Worm (Caenorhabditis elegans) whole organism, midembryonic: ENCODE measurements around the gene C44C10.12.

Source experiments
- flt-1 ChIP-seq: fragments of 200-800 bp; sonication (Bioruptor generic); IDR thresholded peaks from 2 replicates; pipeline ENCODE4 v1.3.6; 2022; ENCODE audit warnings: missing genetic modification characterization, missing compliant biosample characterization
- klf-2 ChIP-seq: fragments of 200-800 bp; sonication (Bioruptor generic); conservative IDR thresholded peaks from 2 replicates; pipeline ENCODE4 v1.3.6; 2022; ENCODE audit warnings: missing genetic modification reagents, missing genetic modification characterization, missing compliant biosample characterization
- med-1 ChIP-seq: sonication (generic microtip); optimal IDR thresholded peaks from 2 replicates; lab custom pipeline; 2017; ENCODE audit warnings: missing genetic modification characterization, mild to moderate bottlenecking, missing compliant biosample characterization, antibody characterized with exemption, missing genetic modification reagents; ENCODE audit not compliant: insufficient read depth
- ref-1 ChIP-seq: fragments of 200-800 bp; sonication (Bioruptor generic); conservative IDR thresholded peaks from 2 replicates; pipeline ENCODE4 v1.3.6; 2022; ENCODE audit warnings: missing genetic modification reagents, missing genetic modification characterization, missing compliant biosample characterization
- tab-1 ChIP-seq: fragments of 200-800 bp; sonication (Bioruptor generic); IDR thresholded peaks from 2 replicates; pipeline ENCODE4 v1.3.6; 2022; ENCODE audit warnings: missing genetic modification characterization, missing compliant biosample characterization

DNA sequence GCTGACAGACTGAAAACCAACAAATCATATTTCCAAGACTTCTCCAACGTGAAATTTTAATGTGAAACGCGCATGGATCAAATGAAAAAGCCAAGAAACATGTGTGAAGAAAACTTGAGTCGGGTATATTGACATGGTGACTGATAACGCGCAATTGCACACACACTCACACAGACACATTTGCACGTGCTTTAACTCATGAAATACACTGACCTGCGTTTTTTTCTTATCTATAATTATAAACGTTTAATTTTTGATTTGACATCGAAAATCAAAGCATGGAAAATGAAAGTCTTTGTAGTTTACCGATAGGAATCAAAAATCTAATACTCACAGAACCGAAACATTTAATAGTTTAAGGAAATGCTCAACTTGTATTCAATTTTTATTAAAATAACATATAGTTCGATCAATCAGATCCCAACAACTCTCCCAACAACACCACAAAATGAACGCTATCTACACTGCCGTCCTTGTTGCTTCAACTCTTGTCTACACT, 41.9 kb downstream of the C44C10.12 start, which contains the start of gene nspa-9:
- TF ChIP-seq ref-1 (no peak), flt-1 (GFP tag; lab: Robert Waterston, UW) (no peak), tab-1 (GFP tag; lab: Robert Waterston, UW) (no peak), med-1 (GFP tag; lab: Kevin White, UChicago) (no peak), klf-2 (GFP tag; lab: Robert Waterston, UW) (no peak)
